Worm (Caenorhabditis elegans) whole organism, midembryonic: ENCODE results near the gene Y102A11A.2.

Experiments used
- T22C8.4 ChIP-seq: fragments of 200-800 bp; sonication (Bioruptor generic); IDR thresholded peaks from 2 replicates; pipeline ENCODE4 v1.3.6; 2022; ENCODE audit warnings: missing genetic modification characterization, missing compliant biosample characterization
- cog-1 ChIP-seq: sonication (generic microtip); optimal IDR thresholded peaks from 2 replicates; lab custom pipeline; 2016; ENCODE audit warnings: missing genetic modification characterization, missing compliant biosample characterization
- flt-1 ChIP-seq: fragments of 200-800 bp; sonication (Bioruptor generic); IDR thresholded peaks from 2 replicates; pipeline ENCODE4 v1.3.6; 2022; ENCODE audit warnings: missing genetic modification characterization, missing compliant biosample characterization
- klf-2 ChIP-seq: fragments of 200-800 bp; sonication (Bioruptor generic); conservative IDR thresholded peaks from 2 replicates; pipeline ENCODE4 v1.3.6; 2022; ENCODE audit warnings: missing genetic modification reagents, missing genetic modification characterization, missing compliant biosample characterization
- med-1 ChIP-seq: sonication (generic microtip); optimal IDR thresholded peaks from 2 replicates; lab custom pipeline; 2017; ENCODE audit warnings: missing genetic modification characterization, mild to moderate bottlenecking, missing compliant biosample characterization, antibody characterized with exemption, missing genetic modification reagents; ENCODE audit not compliant: insufficient read depth
- ref-1 ChIP-seq: fragments of 200-800 bp; sonication (Bioruptor generic); conservative IDR thresholded peaks from 2 replicates; pipeline ENCODE4 v1.3.6; 2022; ENCODE audit warnings: missing genetic modification reagents, missing genetic modification characterization, missing compliant biosample characterization
- tab-1 ChIP-seq: fragments of 200-800 bp; sonication (Bioruptor generic); IDR thresholded peaks from 2 replicates; pipeline ENCODE4 v1.3.6; 2022; ENCODE audit warnings: missing genetic modification characterization, missing compliant biosample characterization
- ztf-23 ChIP-seq: fragments of 200-800 bp; sonication (Bioruptor generic); IDR thresholded peaks from 2 replicates; pipeline ENCODE4 v1.3.6; 2022; ENCODE audit warnings: missing genetic modification reagents, missing genetic modification characterization, missing compliant biosample characterization
- ztf-29 ChIP-seq: fragments of 200-800 bp; sonication (Bioruptor generic); IDR thresholded peaks from 2 replicates; pipeline ENCODE4 v1.3.6; 2022; ENCODE audit warnings: missing genetic modification reagents, missing genetic modification characterization, missing compliant biosample characterization

The Y102A11A.2 gene

DNA sequence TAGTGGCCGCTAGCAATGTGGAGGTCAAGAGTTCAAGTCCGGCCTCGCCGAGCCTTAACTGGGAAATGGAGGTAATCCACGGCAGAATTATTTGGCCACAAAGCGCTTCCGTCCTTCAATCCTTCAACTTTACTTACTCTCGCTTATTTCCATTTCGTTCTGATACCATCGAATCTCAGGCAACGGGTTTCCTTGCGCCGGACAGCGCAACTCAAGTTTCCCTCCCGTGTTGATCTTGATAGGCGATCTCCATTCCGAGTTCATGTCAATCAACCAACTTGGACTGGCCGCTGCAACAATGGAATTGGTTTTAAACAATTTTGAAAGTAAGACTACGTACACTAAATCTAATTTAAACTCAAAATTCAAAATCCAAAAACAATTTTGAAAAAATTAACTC, 14.4 kb downstream of the Y102A11A.2 start:
- TF ChIP-seq flt-1 (peak; percentile 46; the same call in 1 of the 2 replicates), med-1 (no peak), ref-1 (GFP tag; lab: Robert Waterston, UW) (no peak)

DNA sequence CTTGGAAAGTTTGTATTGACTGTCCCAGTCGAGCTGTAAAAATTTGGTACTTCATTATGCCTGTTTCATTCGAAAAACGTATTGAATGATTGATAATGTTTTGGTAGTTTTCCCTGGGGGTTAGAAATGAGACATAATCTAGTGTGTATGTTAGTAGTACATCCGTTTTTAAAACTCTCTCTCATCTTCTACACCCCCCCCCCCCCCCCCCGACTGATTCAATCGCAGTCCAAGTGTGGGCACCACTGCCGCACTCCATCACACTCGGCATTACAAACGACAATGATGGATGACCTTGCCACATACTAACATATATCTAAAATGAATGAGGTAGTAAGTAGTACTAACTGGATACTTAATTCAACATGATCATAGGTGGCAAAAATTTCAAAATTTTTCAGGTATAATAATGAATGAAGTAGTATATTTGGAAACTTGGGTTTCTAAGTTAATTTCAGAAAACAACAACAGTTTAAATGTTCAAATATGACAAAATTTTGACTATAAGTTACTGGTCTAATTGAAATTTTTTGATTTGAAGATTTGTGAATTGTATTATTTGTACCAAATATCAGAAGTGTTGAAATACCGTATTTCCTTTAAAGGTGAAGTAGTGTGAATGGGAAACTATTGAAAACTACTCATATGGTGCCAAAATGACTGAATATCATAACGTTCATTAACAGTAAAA, 15.2 kb downstream of the Y102A11A.2 start:
- TF ChIP-seq med-1 (no peak), T22C8.4 (GFP tag; lab: Robert Waterston, UW) (no peak), ref-1 (GFP tag; lab: Robert Waterston, UW) (no peak), flt-1 (no peak), ztf-23 (GFP tag; lab: Robert Waterston, UW) (no peak), cog-1 (no peak), klf-2 (GFP tag; lab: Robert Waterston, UW) (no peak), tab-1 (no peak), ztf-29 (GFP tag; lab: Robert Waterston, UW) (no peak)

DNA sequence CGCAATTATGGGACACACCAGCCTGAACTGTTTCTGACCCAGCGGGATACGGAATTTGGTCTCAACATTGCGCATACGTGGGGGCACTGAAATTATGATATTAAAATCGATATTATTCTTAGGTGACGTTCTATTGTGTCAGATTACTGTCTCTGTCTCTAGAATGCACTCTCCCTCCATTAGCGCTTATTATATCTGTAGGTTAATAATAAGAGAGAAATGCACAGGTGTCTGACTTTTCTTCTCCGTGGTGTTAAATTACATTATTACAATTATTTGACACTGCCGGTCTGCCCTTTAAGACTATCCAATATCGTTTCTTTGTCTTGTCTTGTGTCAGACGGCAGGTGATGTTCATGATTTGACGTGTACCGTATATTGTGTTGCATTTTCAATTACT, 16.2 kb downstream of the Y102A11A.2 start:
- TF ChIP-seq med-1 (no peak), tab-1 (0 out of 2 replicates have a peak, but pooled peaks have one; percentile 45)

DNA sequence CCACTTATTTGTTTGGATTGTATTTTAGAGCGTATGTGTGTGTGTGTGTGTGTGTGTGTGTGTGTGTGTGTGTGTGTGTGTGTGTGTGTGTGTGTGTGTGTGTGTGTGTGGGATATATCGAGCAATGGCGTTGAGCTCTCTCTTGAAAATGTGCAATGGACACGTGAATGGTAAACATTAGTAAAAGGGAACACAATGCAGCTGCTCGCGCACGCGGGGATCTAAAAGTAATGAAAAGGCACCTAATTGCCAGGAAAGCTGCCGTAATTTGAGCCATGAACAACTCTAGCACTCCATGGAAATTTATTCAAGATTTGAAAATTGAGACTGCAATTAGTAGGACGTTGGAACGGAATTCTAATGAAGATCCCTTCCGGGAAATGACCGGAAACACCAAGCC, 16.8 kb downstream of the Y102A11A.2 start:
- TF ChIP-seq klf-2 (GFP tag; lab: Robert Waterston, UW) (no peak), ztf-23 (GFP tag; lab: Robert Waterston, UW) (peak; percentile 53; the same call in 1 of the 2 replicates), tab-1 (peak; percentile 40; the same call in 1 of the 2 replicates), ztf-29 (GFP tag; lab: Robert Waterston, UW) (no peak), flt-1 (no peak)

DNA sequence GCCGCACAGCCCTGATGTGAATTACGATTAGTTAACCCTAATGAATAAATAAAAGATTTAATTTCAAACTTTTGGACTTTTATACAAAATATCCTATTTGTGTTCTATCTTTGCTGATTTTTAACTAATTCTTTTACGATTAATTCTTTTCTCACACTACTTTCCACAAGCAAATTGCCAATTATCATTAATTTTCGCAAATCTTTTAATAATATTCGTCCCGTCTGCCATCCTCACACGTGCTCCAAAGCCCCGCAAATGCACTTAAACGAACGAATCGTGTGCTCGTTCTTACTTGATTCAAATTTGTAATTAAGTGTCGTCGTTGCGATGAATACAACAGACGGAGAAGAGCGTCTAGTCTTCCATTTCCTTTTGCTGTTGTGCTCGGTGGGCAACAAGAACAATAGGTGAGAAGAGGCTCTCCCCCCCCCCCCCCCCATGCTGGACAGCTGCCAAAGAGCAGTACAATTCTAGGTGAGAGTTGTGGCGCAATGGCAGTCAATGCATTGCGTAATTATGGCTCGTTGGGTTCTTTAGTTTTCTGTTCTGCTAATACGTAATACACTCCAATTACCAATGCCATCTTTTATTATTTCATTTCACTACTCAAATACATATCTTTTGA, 18.2 kb downstream of the Y102A11A.2 start:
- TF ChIP-seq tab-1 (0 out of 2 replicates have a peak, but pooled peaks have one; percentile 22), ztf-23 (GFP tag; lab: Robert Waterston, UW) (0 out of 2 replicates have a peak, but pooled peaks have one; percentile 53), T22C8.4 (GFP tag; lab: Robert Waterston, UW) (no peak), klf-2 (GFP tag; lab: Robert Waterston, UW) (no peak), flt-1 (peak; percentile 59; the same call in 1 of the 2 replicates), ztf-29 (GFP tag; lab: Robert Waterston, UW) (no peak), med-1 (no peak), cog-1 (no peak), ref-1 (GFP tag; lab: Robert Waterston, UW) (no peak)

DNA sequence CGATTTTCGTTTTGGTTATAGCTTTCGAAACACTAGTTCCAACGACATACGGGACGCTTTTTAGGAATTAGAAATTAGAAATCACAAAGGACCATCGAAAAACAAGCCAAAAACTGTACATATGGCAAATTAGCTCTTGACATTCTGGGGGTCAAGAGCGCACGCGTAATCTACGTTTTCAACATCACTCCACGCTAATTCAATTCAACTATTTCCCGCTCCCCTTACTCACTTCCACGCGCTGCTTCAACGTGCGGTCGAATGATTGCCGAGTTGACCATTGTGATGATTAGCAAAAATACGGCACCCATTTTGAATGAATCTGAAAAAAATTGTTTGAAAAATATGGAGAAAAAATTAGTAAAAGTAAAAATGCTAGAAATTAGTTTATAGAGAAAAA, 19.2 kb downstream of the Y102A11A.2 start:
- TF ChIP-seq tab-1 (no peak), flt-1 (no peak), ztf-29 (GFP tag; lab: Robert Waterston, UW) (no peak), cog-1 (no peak), med-1 (no peak), klf-2 (GFP tag; lab: Robert Waterston, UW) (no peak), ref-1 (GFP tag; lab: Robert Waterston, UW) (no peak), T22C8.4 (GFP tag; lab: Robert Waterston, UW) (no peak), ztf-23 (GFP tag; lab: Robert Waterston, UW) (no peak)

DNA sequence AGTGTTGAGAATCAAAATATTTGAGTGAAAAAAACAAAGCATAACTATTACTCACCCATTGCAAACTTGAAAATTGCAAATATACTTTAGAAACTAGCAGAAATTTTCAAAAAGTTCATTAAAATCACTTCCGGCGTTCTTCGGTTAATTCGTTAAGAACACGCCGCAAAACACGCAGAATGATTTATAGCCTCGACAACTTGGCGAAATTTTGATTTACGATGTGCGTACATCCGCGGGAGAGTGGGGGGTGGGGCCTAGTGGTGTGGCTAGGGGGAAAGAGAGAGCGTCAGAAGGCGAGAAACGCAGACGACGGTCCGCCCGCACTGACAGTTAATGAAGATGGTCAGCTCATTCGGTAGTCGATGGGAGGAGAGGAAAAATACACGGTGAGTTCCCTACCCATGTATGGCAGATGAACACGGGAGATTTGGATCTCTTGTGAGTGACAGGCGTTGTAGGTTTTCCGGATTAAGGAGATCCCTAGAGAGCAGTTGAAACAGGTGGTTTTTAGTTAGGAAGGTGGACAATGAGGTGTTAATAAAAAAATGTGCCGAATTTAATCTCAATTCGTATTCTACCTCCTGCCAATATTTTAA, 19.8 kb downstream of the Y102A11A.2 start, which contains the start of gene igcm-4:
igcm-4 (minus strand) TSS at position 237 of the 599 bp plus-strand sequence.
- peak; percentile 59; the same call in 1 of the 2 replicates for TF ChIP-seq ztf-23 (GFP tag; lab: Robert Waterston, UW)
- TF ChIP-seq med-1 = no peak
- TF ChIP-seq ztf-29 (GFP tag; lab: Robert Waterston, UW) = no peak
- TF ChIP-seq cog-1 = peak; percentile 27
- 0 out of 2 replicates have a peak, but pooled peaks have one; percentile 40 for TF ChIP-seq flt-1

DNA sequence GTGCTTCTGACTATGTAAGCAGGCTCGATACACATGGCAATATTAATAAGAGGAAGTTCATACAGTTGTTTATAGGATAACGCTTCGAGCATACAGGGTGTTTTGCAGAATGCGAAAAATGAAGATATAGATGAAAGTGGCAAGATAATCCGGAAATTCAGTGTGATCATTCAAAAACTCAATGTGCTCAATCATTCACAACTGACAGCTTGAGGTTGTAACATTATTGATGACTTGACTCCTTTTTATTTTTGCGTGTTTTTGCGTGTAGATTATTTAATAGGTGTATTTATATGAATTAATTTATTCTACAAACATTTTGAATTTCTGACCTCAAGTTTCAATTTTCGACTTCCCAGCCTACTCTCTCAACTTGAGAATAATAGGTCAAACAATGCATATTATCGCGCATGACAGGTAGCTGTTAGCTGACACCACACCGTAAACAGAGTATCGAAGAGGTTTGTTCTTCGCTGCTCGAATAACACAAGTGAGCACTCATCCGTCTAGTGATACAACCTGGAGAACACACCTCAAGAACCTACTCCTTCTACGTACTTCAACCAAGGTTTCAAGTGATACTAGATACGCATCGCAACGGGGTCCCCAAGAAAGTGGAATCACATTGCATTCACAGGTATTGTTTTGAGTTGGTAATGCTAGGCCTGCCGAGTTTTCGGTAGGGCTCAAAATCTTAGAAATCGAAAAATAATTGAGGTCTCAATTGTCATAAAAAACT, 20.9 kb downstream of the Y102A11A.2 start:
- TF ChIP-seq tab-1 (no peak), T22C8.4 (GFP tag; lab: Robert Waterston, UW) (no peak), med-1 (no peak), ref-1 (GFP tag; lab: Robert Waterston, UW) (no peak), flt-1 (no peak), ztf-29 (GFP tag; lab: Robert Waterston, UW) (no peak), klf-2 (GFP tag; lab: Robert Waterston, UW) (no peak), ztf-23 (GFP tag; lab: Robert Waterston, UW) (no peak), cog-1 (no peak)

DNA sequence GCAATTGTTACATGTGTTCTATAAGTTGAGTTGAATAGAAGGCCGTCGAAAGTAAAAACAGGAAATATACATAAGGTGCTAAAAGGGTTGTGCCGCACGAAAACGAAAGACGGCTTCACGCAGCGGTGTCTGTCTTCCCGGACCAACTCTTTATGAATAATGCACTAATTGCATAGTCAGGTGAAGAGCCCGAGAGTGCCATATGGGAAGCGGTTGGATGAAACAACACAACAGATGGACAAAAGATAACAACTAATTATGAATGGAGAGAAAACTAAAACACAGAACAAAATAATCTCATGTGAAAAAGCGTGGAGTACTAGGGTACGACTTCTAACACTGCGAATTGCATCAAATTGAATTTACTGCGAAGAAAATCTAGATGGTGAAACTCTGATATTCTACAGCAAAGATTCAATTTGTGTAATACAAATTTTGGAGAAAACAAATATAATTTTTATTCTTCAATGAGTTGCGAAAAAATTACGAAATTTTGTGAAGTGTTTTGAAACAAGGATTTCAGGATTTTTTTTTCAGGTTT, 22.5 kb downstream of the Y102A11A.2 start:
- TF ChIP-seq med-1 (no peak), T22C8.4 (GFP tag; lab: Robert Waterston, UW) (no peak), tab-1 (no peak), flt-1 (no peak), klf-2 (GFP tag; lab: Robert Waterston, UW) (no peak), ztf-29 (GFP tag; lab: Robert Waterston, UW) (no peak), ztf-23 (GFP tag; lab: Robert Waterston, UW) (no peak), cog-1 (no peak), ref-1 (GFP tag; lab: Robert Waterston, UW) (no peak)
